Worm (Caenorhabditis elegans): ENCODE data around the gene T21B10.4.

The T21B10.4 gene

ce11 chrII:8930763-8931162, 9.9 kb upstream of the T21B10.4 start, which contains the start of gene enol-1:
TSS of gene enol-1 (plus strand) at chrII:8930997.
- TF ChIP-seq unc-39 (tag; optimal IDR thresholded peaks at IDR 0.05) (no peak), nhr-11 (tag; optimal IDR thresholded peaks at IDR 0.05) (no peak), lsy-2 (tag; optimal IDR thresholded peaks at IDR 0.05) (no peak)

ce11 chrII:8931405-8932149, 9.1 kb upstream of the T21B10.4 start:
- peak in 1 of 2 experiments; percentile 20 for TF ChIP-seq lsy-2 (tag; optimal IDR thresholded peaks at IDR 0.05)
- peak; percentile 28 for TF ChIP-seq fos-1 (tag; optimal IDR thresholded peaks at IDR 0.05)
- peak; percentile 10 for TF ChIP-seq C34F6.9 (tag; optimal IDR thresholded peaks at IDR 0.05)
- peak; percentile 45 for TF ChIP-seq F13H6.1 (tag; optimal IDR thresholded peaks at IDR 0.05)
- no peak for TF ChIP-seq aly-2 (tag; optimal IDR thresholded peaks at IDR 0.05)
- peak; percentile 47 for TF ChIP-seq crh-2 (tag; optimal IDR thresholded peaks at IDR 0.05)
- peak; percentile 10 for TF ChIP-seq nhr-129 (tag; optimal IDR thresholded peaks at IDR 0.05)
- no peak for TF ChIP-seq elt-1 (tag; optimal IDR thresholded peaks at IDR 0.05)
- TF ChIP-seq ama-1 (optimal IDR thresholded peaks at IDR 0.05), result peak; percentile 71
- no peak for TF ChIP-seq alr-1 (tag; optimal IDR thresholded peaks at IDR 0.05)

- TF ChIP-seq unc-39 (tag; optimal IDR thresholded peaks at IDR 0.05), result no peak
- no peak for TF ChIP-seq lin-11 (tag; optimal IDR thresholded peaks at IDR 0.05)
- TF ChIP-seq R02D3.7 (tag; optimal IDR thresholded peaks at IDR 0.05), result no peak
- TF ChIP-seq nhr-11 (tag; optimal IDR thresholded peaks at IDR 0.05), result no peak
- no peak for TF ChIP-seq blmp-1 (tag; optimal IDR thresholded peaks at IDR 0.05; ENCODE audit: insufficient read depth)
- TF ChIP-seq nhr-12 (tag; optimal IDR thresholded peaks at IDR 0.05), result no peak
- no peak for TF ChIP-seq lin-13 (GFP tag; optimal IDR thresholded peaks at IDR 0.05)
- no peak for TF ChIP-seq zag-1 (tag; optimal IDR thresholded peaks at IDR 0.05)
- TF ChIP-seq nhr-21 (tag; optimal IDR thresholded peaks at IDR 0.05), result no peak
Observed at ce11 chrII:8932392-8932791, 8.3 kb upstream of the T21B10.4 start.

- TF ChIP-seq ztf-11 (tag; optimal IDR thresholded peaks at IDR 0.05), result no peak
- no peak for TF ChIP-seq lin-39 (tag; optimal IDR thresholded peaks at IDR 0.05)
- TF ChIP-seq snpc-4 (tag; optimal IDR thresholded peaks at IDR 0.05), result no peak
- peak; percentile 61 for TF ChIP-seq ztf-4 (tag; optimal IDR thresholded peaks at IDR 0.05)
- TF ChIP-seq lsy-2 (tag; optimal IDR thresholded peaks at IDR 0.05), result peak in 1 of 2 experiments; percentile 57
- TF ChIP-seq nhr-129 (tag; optimal IDR thresholded peaks at IDR 0.05), result no peak
- no peak for TF ChIP-seq lin-11 (tag; optimal IDR thresholded peaks at IDR 0.05)
- TF ChIP-seq ama-1 (optimal IDR thresholded peaks at IDR 0.05), result peak; percentile 42
- TF ChIP-seq aly-2 (tag; optimal IDR thresholded peaks at IDR 0.05), result no peak
- no peak for TF ChIP-seq elt-3 (tag; optimal IDR thresholded peaks at IDR 0.05)
- TF ChIP-seq F13H6.1 (tag; optimal IDR thresholded peaks at IDR 0.05), result peak; percentile 12
- TF ChIP-seq zag-1 (tag; optimal IDR thresholded peaks at IDR 0.05), result no peak
- TF ChIP-seq C34F6.9 (tag; optimal IDR thresholded peaks at IDR 0.05), result peak; percentile 10
- TF ChIP-seq peb-1 (tag; optimal IDR thresholded peaks at IDR 0.05), result no peak
- no peak for TF ChIP-seq mbf-1 (tag; optimal IDR thresholded peaks at IDR 0.05)
- peak; percentile 67 for TF ChIP-seq lin-13 (GFP tag; optimal IDR thresholded peaks at IDR 0.05)
- TF ChIP-seq gmeb-1 (tag; optimal IDR thresholded peaks at IDR 0.05), result no peak
- TF ChIP-seq egl-27 (tag; optimal IDR thresholded peaks at IDR 0.05), result no peak
- TF ChIP-seq nhr-10 (tag; optimal IDR thresholded peaks at IDR 0.05), result no peak
- peak; percentile 38 for TF ChIP-seq nhr-21 (tag; optimal IDR thresholded peaks at IDR 0.05)
- TF ChIP-seq Y55F3AM.14 (GFP tag; optimal IDR thresholded peaks at IDR 0.05), result peak; percentile 14
- TF ChIP-seq nhr-12 (tag; optimal IDR thresholded peaks at IDR 0.05), result no peak
- TF ChIP-seq mab-5 (tag; optimal IDR thresholded peaks at IDR 0.05), result no peak
- TF ChIP-seq nhr-25 (tag; optimal IDR thresholded peaks at IDR 0.05), result no peak
- no peak for TF ChIP-seq ceh-82 (tag; optimal IDR thresholded peaks at IDR 0.05)
- TF ChIP-seq nhr-6 (tag; optimal IDR thresholded peaks at IDR 0.05), result no peak
- TF ChIP-seq sem-4 (tag; optimal IDR thresholded peaks at IDR 0.05), result no peak
- peak; percentile 56 for TF ChIP-seq sma-9 (GFP tag; optimal IDR thresholded peaks at IDR 0.05)
- no peak for TF ChIP-seq sma-9 (tag; optimal IDR thresholded peaks at IDR 0.05)
- no peak for TF ChIP-seq nhr-77 (tag; optimal IDR thresholded peaks at IDR 0.05)
- TF ChIP-seq nhr-23 (tag; optimal IDR thresholded peaks at IDR 0.05), result no peak
- TF ChIP-seq fos-1 (tag; optimal IDR thresholded peaks at IDR 0.05), result no peak
- no peak for TF ChIP-seq elt-1 (tag; optimal IDR thresholded peaks at IDR 0.05)
- peak; percentile 5 for TF ChIP-seq unc-55 (GFP tag; optimal IDR thresholded peaks at IDR 0.05)
- peak; percentile 12 for TF ChIP-seq crh-2 (tag; optimal IDR thresholded peaks at IDR 0.05)
- TF ChIP-seq ceh-16 (tag; optimal IDR thresholded peaks at IDR 0.05), result no peak
- no peak for TF ChIP-seq blmp-1 (tag; optimal IDR thresholded peaks at IDR 0.05; ENCODE audit: insufficient read depth)
- TF ChIP-seq ZK546.5 (tag; optimal IDR thresholded peaks at IDR 0.05), result no peak
- TF ChIP-seq unc-39 (tag; optimal IDR thresholded peaks at IDR 0.05), result no peak
- no peak for TF ChIP-seq R02D3.7 (tag; optimal IDR thresholded peaks at IDR 0.05)
- peak; percentile 10 for TF ChIP-seq sma-3 (GFP tag; optimal IDR thresholded peaks at IDR 0.05)
Observed at ce11 chrII:8933693-8934432, 6.8 kb upstream of the T21B10.4 start, which contains the start of gene T21B10.3. TSS of gene T21B10.3 (plus strand) at chrII:8934382.

Measured in whole organism, L2 larva.